Worm (Caenorhabditis elegans) whole organism, early embryonic: ENCODE data around the gene F49H6.17.

Experiments
- B0310.2 ChIP-seq: sonication (generic microtip); optimal IDR thresholded peaks from 2 replicates; lab custom pipeline; 2016; ENCODE audit warnings: mild to moderate bottlenecking, missing genetic modification characterization, missing compliant biosample characterization
- F13C5.2 ChIP-seq: sonication (generic microtip); optimal IDR thresholded peaks from 2 replicates; lab custom pipeline; 2017; ENCODE audit warnings: mild to moderate bottlenecking, missing genetic modification characterization, inconsistent platforms, missing compliant biosample characterization
- aly-1 ChIP-seq: sonication (generic microtip); optimal IDR thresholded peaks from 2 replicates; lab custom pipeline; 2016; ENCODE audit warnings: missing genetic modification characterization, missing compliant biosample characterization
- ama-1 ChIP-seq: fragments of 150-350 bp; optimal IDR thresholded peaks from 2 replicates; lab custom pipeline; 2014
- ceh-13 ChIP-seq: fragments of 200-800 bp; sonication (Bioruptor generic); optimal IDR thresholded peaks from 2 replicates; lab custom pipeline; 2018; ENCODE audit warnings: mild to moderate bottlenecking, missing genetic modification characterization, missing compliant biosample characterization
- ceh-36 ChIP-seq: sonication (generic microtip); optimal IDR thresholded peaks from 2 replicates; lab custom pipeline; 2016; ENCODE audit warnings: missing genetic modification characterization, inconsistent platforms, missing compliant biosample characterization
- flt-1 ChIP-seq: fragments of 200-800 bp; sonication (Bioruptor generic); IDR thresholded peaks from 2 replicates; pipeline ENCODE4 v1.3.6; 2022; ENCODE audit warnings: missing genetic modification characterization, missing compliant biosample characterization
- hmbx-1 ChIP-seq: sonication (generic microtip); optimal IDR thresholded peaks from 2 replicates; lab custom pipeline; 2016; ENCODE audit warnings: mild to moderate bottlenecking, missing genetic modification characterization, missing compliant biosample characterization
- hnd-1 ChIP-seq: sonication (generic microtip); optimal IDR thresholded peaks from 2 replicates; lab custom pipeline; 2016; ENCODE audit warnings: missing genetic modification characterization, missing compliant biosample characterization
- sea-1 ChIP-seq: fragments of 200-800 bp; sonication (Bioruptor generic); conservative IDR thresholded peaks from 2 replicates; pipeline ENCODE4 v1.3.6; 2022; ENCODE audit warnings: missing genetic modification characterization, missing compliant biosample characterization
- tbx-11 ChIP-seq: fragments of 200-800 bp; sonication (Bioruptor generic); IDR thresholded peaks from 2 replicates; pipeline ENCODE4 v1.3.6; 2022; ENCODE audit warnings: missing genetic modification characterization, missing compliant biosample characterization
- tbx-37 ChIP-seq: fragments of 200-800 bp; sonication (Bioruptor generic); conservative IDR thresholded peaks from 2 replicates; pipeline ENCODE4 v1.3.6; 2022; ENCODE audit warnings: missing genetic modification reagents, missing genetic modification characterization, missing compliant biosample characterization
- tra-4 ChIP-seq: sonication (generic microtip); optimal IDR thresholded peaks from 2 replicates; lab custom pipeline; 2017; ENCODE audit warnings: missing genetic modification characterization, missing compliant biosample characterization

DNA sequence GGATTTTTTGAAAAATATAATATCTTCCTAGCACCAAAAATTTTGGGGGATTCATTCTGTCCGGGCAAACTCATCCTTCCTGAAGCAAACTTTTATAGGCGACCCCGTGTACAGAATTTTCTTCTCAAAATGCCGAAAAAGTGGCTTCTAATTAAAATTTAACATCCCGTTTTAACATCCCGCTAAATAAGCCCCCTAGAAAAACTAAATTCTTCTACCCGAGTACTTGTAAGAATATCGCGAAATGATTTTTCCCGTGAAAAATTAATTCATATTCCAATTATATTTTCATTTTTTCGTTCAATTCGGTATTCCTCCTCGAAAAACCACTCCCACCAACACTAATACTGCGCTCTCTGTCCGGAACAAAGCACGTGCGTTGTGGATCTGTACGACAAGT lies 49.0 kb downstream of the F49H6.17 start, which contains the start of gene T05E12.8:
- no peak for TF ChIP-seq tbx-37 (GFP tag; lab: Robert Waterston, UW)
- no peak for TF ChIP-seq ama-1
- no peak for TF ChIP-seq F13C5.2
- TF ChIP-seq B0310.2 (tag; lab: Kevin White, UChicago): no peak
- no peak for TF ChIP-seq flt-1
- no peak for TF ChIP-seq hnd-1 (tag; lab: Kevin White, UChicago)
- no peak for TF ChIP-seq sea-1 (GFP tag; lab: Robert Waterston, UW)
- no peak for TF ChIP-seq ceh-13
- TF ChIP-seq aly-1 (tag; lab: Kevin White, UChicago): no peak
- TF ChIP-seq tra-4 (tag; lab: Kevin White, UChicago): no peak
- TF ChIP-seq ceh-36: no peak
- no peak for TF ChIP-seq tbx-11
- TF ChIP-seq hmbx-1: no peak
